Fruit fly (Drosophila melanogaster) whole organism, embryonic: ENCODE data around the gene Dhdds.

ENCODE experiments used
- Ada2b ChIP-seq: fragments of 200-800 bp; sonication (Bioruptor generic); IDR thresholded peaks from 2 replicates; pipeline ENCODE4 v1.3.6; 2022; ENCODE audit warnings: missing biosample characterization, missing genetic modification characterization
- CG12155 ChIP-seq: fragments of 200-800 bp; sonication (Bioruptor generic); optimal IDR thresholded peaks from 3 replicates; lab custom pipeline; 2016; ENCODE audit warnings: missing biosample characterization, missing genetic modification characterization
- CG12942 ChIP-seq: fragments of 200-800 bp; sonication (Bioruptor generic); optimal IDR thresholded peaks from 3 replicates; lab custom pipeline; 2016; ENCODE audit warnings: missing biosample characterization, missing genetic modification characterization
- CG13287 ChIP-seq: fragments of 200-800 bp; sonication (Bioruptor generic); IDR thresholded peaks from 2 replicates; pipeline ENCODE4 v1.3.6; 2022; ENCODE audit warnings: missing biosample characterization, missing genetic modification characterization; ENCODE audit not compliant: partially characterized antibody
- CG15696 ChIP-seq: fragments of 200-800 bp; sonication (Bioruptor generic); optimal IDR thresholded peaks from 2 replicates; lab custom pipeline; 2019; ENCODE audit warnings: missing biosample characterization, mild to moderate bottlenecking, missing genetic modification characterization, moderate library complexity
- CG17359 ChIP-seq: fragments of 200-800 bp; sonication (Bioruptor generic); optimal IDR thresholded peaks from 3 replicates; lab custom pipeline; 2018; ENCODE audit warnings: missing biosample characterization, mild to moderate bottlenecking, missing genetic modification characterization, moderate library complexity
- CG17361 ChIP-seq: fragments of 200-800 bp; sonication (Bioruptor generic); IDR thresholded peaks from 3 replicates; pipeline ENCODE4 v1.3.6; 2022; ENCODE audit warnings: missing biosample characterization, missing genetic modification characterization
- CG17385 ChIP-seq: fragments of 200-800 bp; sonication (Bioruptor generic); optimal IDR thresholded peaks from 3 replicates; lab custom pipeline; 2018; ENCODE audit warnings: missing biosample characterization, mild to moderate bottlenecking, missing genetic modification characterization
- CG3407 ChIP-seq: fragments of 200-800 bp; sonication (Bioruptor generic); optimal IDR thresholded peaks from 2 replicates; lab custom pipeline; 2018; ENCODE audit warnings: missing biosample characterization, mild to moderate bottlenecking, missing genetic modification characterization
- CG4820 ChIP-seq: fragments of 200-800 bp; sonication (Bioruptor generic); optimal IDR thresholded peaks from 3 replicates; lab custom pipeline; 2016; ENCODE audit warnings: missing biosample characterization, missing genetic modification characterization
- CG8281 ChIP-seq: fragments of 200-800 bp; sonication (Bioruptor generic); optimal IDR thresholded peaks from 2 replicates; lab custom pipeline; 2018; ENCODE audit warnings: missing biosample characterization, mild to moderate bottlenecking, missing genetic modification characterization, moderate library complexity
- CG8944 ChIP-seq: fragments of 200-800 bp; sonication (Bioruptor generic); optimal IDR thresholded peaks from 3 replicates; lab custom pipeline; 2016; ENCODE audit warnings: missing biosample characterization, missing genetic modification characterization
- CrebB ChIP-seq: fragments of 200-800 bp; sonication (Bioruptor generic); optimal IDR thresholded peaks from 3 replicates; lab custom pipeline; 2018; ENCODE audit warnings: missing biosample characterization, mild to moderate bottlenecking, missing genetic modification characterization
- D19A ChIP-seq: fragments of 200-800 bp; optimal IDR thresholded peaks from 3 replicates; lab custom pipeline; 2019; ENCODE audit warnings: missing biosample characterization, mild to moderate bottlenecking, missing genetic modification characterization, moderate library complexity
- Dek ChIP-seq: fragments of 200-800 bp; sonication (Bioruptor generic); optimal IDR thresholded peaks from 3 replicates; lab custom pipeline; 2019; ENCODE audit warnings: missing biosample characterization, mild to moderate bottlenecking, missing genetic modification characterization, moderate library complexity
- Dip3 ChIP-seq: fragments of 200-800 bp; sonication (Bioruptor generic); optimal IDR thresholded peaks from 3 replicates; lab custom pipeline; 2016; ENCODE audit warnings: missing biosample characterization, missing genetic modification characterization
- Dp ChIP-seq: fragments of 200-800 bp; sonication (Bioruptor generic); optimal IDR thresholded peaks from 2 replicates; lab custom pipeline; 2018; ENCODE audit warnings: missing biosample characterization, mild to moderate bottlenecking, missing genetic modification characterization, moderate library complexity
- Drgx ChIP-seq: fragments of 200-800 bp; sonication (Bioruptor generic); IDR thresholded peaks from 2 replicates; pipeline ENCODE4 v1.3.6; 2022; ENCODE audit warnings: missing biosample characterization, missing genetic modification characterization
- E2f2 ChIP-seq: fragments of 200-800 bp; sonication (Bioruptor generic); IDR thresholded peaks from 2 replicates; pipeline ENCODE4 v1.3.6; 2022; ENCODE audit warnings: missing biosample characterization, missing genetic modification characterization
- Fer1 ChIP-seq: fragments of 200-800 bp; sonication (Bioruptor generic); optimal IDR thresholded peaks from 2 replicates; lab custom pipeline; 2017; ENCODE audit warnings: missing biosample characterization, mild to moderate bottlenecking, missing genetic modification characterization
- Gug ChIP-seq: fragments of 200-800 bp; sonication (Bioruptor generic); IDR thresholded peaks from 4 replicates; pipeline ENCODE4 v1.3.6; 2022; ENCODE audit warnings: missing biosample characterization, missing genetic modification characterization
- H15 ChIP-seq: fragments of 200-800 bp; sonication (Bioruptor generic); IDR thresholded peaks from 3 replicates; pipeline ENCODE4 v1.3.6; 2022; ENCODE audit warnings: missing biosample characterization, missing genetic modification characterization
- HLH54F ChIP-seq: fragments of 200-800 bp; sonication (Bioruptor generic); optimal IDR thresholded peaks from 3 replicates; lab custom pipeline; 2016; ENCODE audit warnings: missing biosample characterization, missing genetic modification characterization
- Kr ChIP-seq: fragments of 200-800 bp; sonication (Bioruptor generic); optimal IDR thresholded peaks from 2 replicates; lab custom pipeline; 2017; ENCODE audit warnings: missing biosample characterization, mild to moderate bottlenecking, missing genetic modification characterization
- Taf1 ChIP-seq: fragments of 200-800 bp; sonication (Bioruptor generic); IDR thresholded peaks from 2 replicates; pipeline ENCODE4 v1.3.6; 2022; ENCODE audit warnings: missing biosample characterization, missing genetic modification characterization
- Trl ChIP-seq, 3 experiments: fragments of >200 bp in 2 of 3; fragments of 200-800 bp in 1 of 3; sonication (Bioruptor generic) in 1 of 3; optimal IDR thresholded peaks; 2 replicates in 1 of 3; 3 replicates in 2 of 3; lab custom pipeline; 2016 to 2017; ENCODE audit warnings: missing biosample characterization in 1 of 3, missing genetic modification characterization in 1 of 3
- Vsx1 ChIP-seq: fragments of 200-800 bp; sonication (Bioruptor generic); optimal IDR thresholded peaks from 2 replicates; lab custom pipeline; 2017; ENCODE audit warnings: missing biosample characterization, mild to moderate bottlenecking, missing genetic modification characterization, missing genetic modification reagents
- Xbp1 ChIP-seq: fragments of 200-800 bp; sonication (Bioruptor generic); optimal IDR thresholded peaks from 3 replicates; lab custom pipeline; 2016; ENCODE audit warnings: missing biosample characterization, mild to moderate bottlenecking, missing genetic modification characterization
- bigmax ChIP-seq: fragments of 200-800 bp; sonication (Bioruptor generic); optimal IDR thresholded peaks from 2 replicates; lab custom pipeline; 2018; ENCODE audit warnings: missing biosample characterization, mild to moderate bottlenecking, missing genetic modification characterization
- chm ChIP-seq: fragments of 200-800 bp; sonication (Bioruptor generic); IDR thresholded peaks from 2 replicates; pipeline ENCODE4 v1.3.6; 2022; ENCODE audit warnings: missing biosample characterization, missing genetic modification characterization
- crc ChIP-seq: fragments of 200-800 bp; sonication (Bioruptor generic); optimal IDR thresholded peaks from 2 replicates; lab custom pipeline; 2016; ENCODE audit warnings: missing biosample characterization, missing genetic modification characterization
- disco-r ChIP-seq: fragments of 200-800 bp; sonication (Bioruptor generic); optimal IDR thresholded peaks from 2 replicates; lab custom pipeline; 2016; ENCODE audit warnings: missing biosample characterization, missing genetic modification characterization
- dm ChIP-seq: fragments of 200-800 bp; sonication (Bioruptor generic); optimal IDR thresholded peaks from 3 replicates; lab custom pipeline; 2016; ENCODE audit warnings: missing biosample characterization, missing genetic modification characterization
- exex ChIP-seq: fragments of 200-800 bp; sonication (Bioruptor generic); optimal IDR thresholded peaks from 4 replicates; lab custom pipeline; 2018; ENCODE audit warnings: missing biosample characterization, mild to moderate bottlenecking, missing genetic modification characterization, moderate library complexity
- ken ChIP-seq: fragments of 200-800 bp; sonication (Bioruptor generic); IDR thresholded peaks from 3 replicates; pipeline ENCODE4 v1.3.6; 2022; ENCODE audit warnings: missing biosample characterization, missing genetic modification characterization
- kni ChIP-seq: fragments of 200-800 bp; sonication (Bioruptor generic); optimal IDR thresholded peaks from 3 replicates; lab custom pipeline; 2017; ENCODE audit warnings: mild to moderate bottlenecking, missing biosample characterization, missing genetic modification reagents, missing genetic modification characterization
- lola ChIP-seq, 3 experiments: fragments of >200 bp in 2 of 3; fragments of 200-800 bp in 1 of 3; sonication (Bioruptor generic) in 1 of 3; optimal IDR thresholded peaks; 2 replicates each; lab custom pipeline; 2017 to 2019; ENCODE audit warnings: missing biosample characterization in 3 of 3, missing genetic modification characterization in 3 of 3, mild to moderate bottlenecking in 1 of 3, moderate library complexity in 1 of 3
- lov ChIP-seq, 2 experiments: fragments of 200-800 bp in 1 of 2; fragments of >200 bp in 1 of 2; sonication (Bioruptor generic) in 1 of 2; IDR thresholded peaks in 1 of 2; optimal IDR thresholded peaks in 1 of 2; 2 replicates in 1 of 2; 3 replicates in 1 of 2; pipeline versions ENCODE4 v1.3.6 to Lab custom; 2017 to 2022; ENCODE audit warnings: missing biosample characterization in 1 of 2, missing genetic modification characterization in 1 of 2
- onecut ChIP-seq: fragments of 200-800 bp; sonication (Bioruptor generic); IDR thresholded peaks from 2 replicates; pipeline ENCODE4 v1.3.6; 2022; ENCODE audit warnings: missing biosample characterization, missing genetic modification characterization
- pb ChIP-seq: fragments of 200-800 bp; sonication (Bioruptor generic); optimal IDR thresholded peaks from 3 replicates; lab custom pipeline; 2016; ENCODE audit warnings: missing biosample characterization, missing genetic modification characterization
- run ChIP-seq: fragments of 200-800 bp; sonication (Bioruptor generic); optimal IDR thresholded peaks from 3 replicates; lab custom pipeline; 2018; ENCODE audit warnings: missing biosample characterization, mild to moderate bottlenecking, missing genetic modification characterization
- slou ChIP-seq: fragments of 200-800 bp; sonication (Bioruptor generic); optimal IDR thresholded peaks from 3 replicates; lab custom pipeline; 2016; ENCODE audit warnings: missing biosample characterization, missing genetic modification characterization
- so ChIP-seq: fragments of 200-800 bp; sonication (Bioruptor generic); IDR thresholded peaks from 3 replicates; pipeline ENCODE4 v1.3.6; 2022; ENCODE audit warnings: missing biosample characterization, missing genetic modification characterization
- tna ChIP-seq: fragments of 200-800 bp; sonication (Bioruptor generic); IDR thresholded peaks from 2 replicates; pipeline ENCODE4 v1.3.6; 2022; ENCODE audit warnings: missing biosample characterization, missing genetic modification characterization; ENCODE audit not compliant: partially characterized antibody
- unpg ChIP-seq: fragments of 200-800 bp; sonication (Bioruptor generic); optimal IDR thresholded peaks from 3 replicates; lab custom pipeline; 2018; ENCODE audit warnings: missing biosample characterization, mild to moderate bottlenecking, missing genetic modification characterization, moderate library complexity
- wek ChIP-seq: fragments of 200-800 bp; sonication (Bioruptor generic); optimal IDR thresholded peaks from 3 replicates; lab custom pipeline; 2018; ENCODE audit warnings: missing biosample characterization, mild to moderate bottlenecking, missing genetic modification characterization, moderate library complexity
- z ChIP-seq: fragments of 200-800 bp; sonication (Bioruptor generic); IDR thresholded peaks from 3 replicates; pipeline ENCODE4 v1.3.6; 2022; ENCODE audit warnings: missing biosample characterization, missing genetic modification characterization

Gene Dhdds

DNA sequence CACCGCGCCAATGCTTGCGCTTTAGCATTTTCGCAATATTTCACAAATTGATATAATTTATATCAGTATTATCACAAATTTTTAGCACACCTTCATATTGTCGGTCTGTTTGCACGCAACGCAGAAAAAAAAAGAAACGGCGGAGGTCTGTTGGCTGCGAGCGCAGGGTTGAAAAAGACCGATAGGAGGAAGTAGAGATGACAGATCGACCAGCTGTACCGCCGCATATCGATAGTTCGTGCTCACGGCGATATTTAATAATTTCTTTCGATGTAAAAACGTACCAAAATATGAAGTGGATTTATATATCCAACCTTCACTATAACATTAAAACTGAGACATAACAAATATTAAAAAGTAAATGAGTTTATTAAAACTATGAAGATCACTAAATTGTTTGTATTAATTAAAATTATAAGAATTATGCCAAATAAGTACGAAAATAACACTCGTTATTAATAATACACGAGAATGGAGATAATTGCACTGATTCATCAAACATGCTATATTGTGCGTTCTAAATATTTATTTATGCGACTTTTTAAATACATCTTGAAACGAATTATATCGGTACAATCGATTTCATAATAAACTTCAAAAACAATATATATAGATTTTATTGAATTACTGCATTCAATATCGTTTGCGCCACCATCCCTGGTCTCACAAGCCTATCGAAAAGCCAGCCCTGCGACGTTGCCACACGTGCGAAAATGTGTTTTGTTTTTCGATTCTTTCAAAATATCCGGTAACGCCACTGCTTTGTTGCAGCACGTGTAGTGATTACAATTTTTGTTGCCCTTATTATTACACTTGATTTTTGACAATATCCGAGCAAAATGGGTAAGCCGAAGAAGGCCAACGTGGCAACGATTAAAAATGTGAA, 31.8 kb downstream of the Dhdds start, which contains the start of the genes RpS6 and bys (continued):
- TF ChIP-seq HLH54F: peak; percentile 22
- peak; percentile 9 for TF ChIP-seq CG12942 (GFP tag; lab: Kevin White, UChicago)
- TF ChIP-seq Taf1 (GFP tag; lab: Robert Waterston, UW): no peak; the same call in 1 of the 2 replicates
- TF ChIP-seq wek (GFP tag; lab: Kevin White, UChicago): peak; percentile 33
- no peak for TF ChIP-seq Vsx1 (GFP tag; lab: Kevin White, UChicago)
- peak; percentile 28 for TF ChIP-seq Dip3
- 0 out of 3 replicates have a peak, but pooled peaks have one; percentile 22 for TF ChIP-seq z
- peak; percentile 75 for TF ChIP-seq onecut (GFP tag; lab: Robert Waterston, UW)
- peak; percentile 76 for TF ChIP-seq CG13287 (GFP tag; lab: Robert Waterston, UW)
- TF ChIP-seq crc (GFP tag; lab: Kevin White, UChicago): no peak
- TF ChIP-seq chm (GFP tag; lab: Robert Waterston, UW): peak; percentile 65
- peak; percentile 68; the same call in 1 of the 2 replicates for TF ChIP-seq tna (GFP tag; lab: Robert Waterston, UW)
- peak; percentile 14 for TF ChIP-seq CG17359
- no peak for TF ChIP-seq Trl (optimal IDR thresholded peaks at IDR 0.05; lab: Kevin White, UChicago)
- TF ChIP-seq Trl (GFP tag; optimal IDR thresholded peaks at IDR 0.05; lab: Kevin White, UChicago): peak; percentile 10
- peak; percentile 16 for TF ChIP-seq CG12155 (GFP tag; lab: Kevin White, UChicago)
- TF ChIP-seq CrebB: peak; percentile 46
- TF ChIP-seq Drgx (GFP tag; lab: Robert Waterston, UW): peak; percentile 49
- no peak for TF ChIP-seq CG3407 (GFP tag; lab: Kevin White, UChicago)
- peak; percentile 54 for TF ChIP-seq Xbp1 (GFP tag; lab: Kevin White, UChicago)
- TF ChIP-seq unpg (GFP tag; lab: Kevin White, UChicago): peak; percentile 51
- TF ChIP-seq exex: no peak
- no peak for TF ChIP-seq lov (optimal IDR thresholded peaks at IDR 0.05; lab: Kevin White, UChicago)
- 0 out of 3 replicates have a peak, but pooled peaks have one; percentile 66 for TF ChIP-seq lov (GFP tag; IDR thresholded peaks at IDR 0.05; lab: Robert Waterston, UW)
- no peak for TF ChIP-seq Kr
- peak; percentile 58; the same call in 1 of the 3 replicates for TF ChIP-seq H15
- TF ChIP-seq pb (GFP tag; lab: Kevin White, UChicago): peak; percentile 19
- peak; percentile 59 for TF ChIP-seq Fer1 (GFP tag; lab: Kevin White, UChicago)
- peak; percentile 69 for TF ChIP-seq Gug (GFP tag; lab: Robert Waterston, UW)
- peak; percentile 40; the same call in 1 of the 2 replicates for TF ChIP-seq Ada2b
- peak; percentile 6 for TF ChIP-seq CG8281
- TF ChIP-seq Dp (GFP tag; lab: Kevin White, UChicago): peak; percentile 19
- TF ChIP-seq CG17385: peak; percentile 63
- TF ChIP-seq D19A (tag; lab: Kevin White, UChicago): no peak
- TF ChIP-seq ken: peak; percentile 42; the same call in 1 of the 3 replicates
- peak; percentile 7 for TF ChIP-seq disco-r
- TF ChIP-seq CG17361: peak; percentile 82
- no peak for TF ChIP-seq Dek (tag; lab: Kevin White, UChicago)
- peak; percentile 7 for TF ChIP-seq bigmax (GFP tag; lab: Kevin White, UChicago)
- TF ChIP-seq slou: peak; percentile 41
- TF ChIP-seq lola (GFP tag; optimal IDR thresholded peaks at IDR 0.05; lab: Kevin White, UChicago): peak in 1 of 3 experiments; percentile 61
- TF ChIP-seq run: peak; percentile 7
- peak; percentile 30 for TF ChIP-seq kni (GFP tag; lab: Kevin White, UChicago)
- TF ChIP-seq CG8944 (GFP tag; lab: Kevin White, UChicago): peak; percentile 32
- peak; percentile 8 for TF ChIP-seq CG4820 (GFP tag; lab: Kevin White, UChicago)
- peak; percentile 9; the same call in 1 of the 2 replicates for TF ChIP-seq E2f2 (GFP tag; lab: Robert Waterston, UW)
- TF ChIP-seq dm (GFP tag; lab: Kevin White, UChicago): peak; percentile 92
- peak; percentile 3 for TF ChIP-seq CG15696 (tag; lab: Kevin White, UChicago)
- TF ChIP-seq so: peak; percentile 30; the same call in 1 of the 3 replicates
